Fruit fly (Drosophila melanogaster) whole organism, prepupa: ENCODE data around the gene CG13258.

Source experiments
- Blimp-1 ChIP-seq: fragments of 200-800 bp; sonication (Bioruptor generic); optimal IDR thresholded peaks from 3 replicates; lab custom pipeline; 2017; ENCODE audit warnings: missing biosample characterization, missing genetic modification characterization, mild to moderate bottlenecking, moderate library complexity, missing genetic modification reagents
- CG10631 ChIP-seq: fragments of 200-800 bp; sonication (Bioruptor generic); optimal IDR thresholded peaks from 2 replicates; lab custom pipeline; 2016; ENCODE audit warnings: missing biosample characterization, missing genetic modification characterization
- CG10669 ChIP-seq: fragments of 200-800 bp; sonication (Bioruptor generic); optimal IDR thresholded peaks from 3 replicates; lab custom pipeline; 2018; ENCODE audit warnings: missing biosample characterization, mild to moderate bottlenecking, missing genetic modification characterization, moderate library complexity
- CG11902 ChIP-seq: fragments of 200-800 bp; sonication (Bioruptor generic); optimal IDR thresholded peaks from 3 replicates; lab custom pipeline; 2016; ENCODE audit warnings: missing biosample characterization, missing genetic modification characterization
- CG6808 ChIP-seq: fragments of 200-800 bp; sonication (Bioruptor generic); optimal IDR thresholded peaks from 3 replicates; lab custom pipeline; 2017; ENCODE audit warnings: missing biosample characterization, missing genetic modification characterization, mild to moderate bottlenecking, moderate library complexity, missing genetic modification reagents
- CG8119 ChIP-seq: fragments of 200-800 bp; sonication (Bioruptor generic); IDR thresholded peaks from 3 replicates; pipeline ENCODE4 v1.3.6; 2022; ENCODE audit warnings: missing biosample characterization, missing genetic modification characterization
- OdsH ChIP-seq: fragments of 200-800 bp; sonication (Bioruptor generic); optimal IDR thresholded peaks from 3 replicates; lab custom pipeline; 2016; ENCODE audit warnings: missing biosample characterization, missing genetic modification characterization

dm6 chr2L:16315027-16315426 lies 22.2 kb upstream of the CG13258 start:
- TF ChIP-seq CG10631 (GFP tag; lab: Kevin White, UChicago) (no peak), CG10669 (no peak), CG6808 (GFP tag; lab: Kevin White, UChicago) (peak; percentile 65), CG11902 (GFP tag; lab: Kevin White, UChicago) (no peak), CG8119 (peak; percentile 28; the same call in 2 of the 3 replicates), OdsH (GFP tag; lab: Kevin White, UChicago) (no peak), Blimp-1 (no peak)
